Worm (Caenorhabditis elegans) whole organism, L2 larva: ENCODE results near the gene str-66.

Experiments
- R02D3.7 ChIP-seq: fragments of 150-350 bp; optimal IDR thresholded peaks from 2 replicates; lab custom pipeline; 2014; ENCODE audit warnings: missing biosample characterization, missing genetic modification characterization
- zag-1 ChIP-seq: fragments of 150-350 bp; optimal IDR thresholded peaks from 2 replicates; lab custom pipeline; 2014; ENCODE audit warnings: missing biosample characterization, missing genetic modification characterization
- ztf-4 ChIP-seq: fragments of 150-350 bp; optimal IDR thresholded peaks from 2 replicates; lab custom pipeline; 2014; ENCODE audit warnings: missing biosample characterization, missing genetic modification characterization

ce11 chrV:3081471-3081870, 22.6 kb downstream of the str-66 start, which contains the start of gene srt-7:
- TF ChIP-seq zag-1 (tag; lab: Kevin White, UChicago) (no peak), R02D3.7 (tag; lab: Kevin White, UChicago) (no peak), ztf-4 (tag; lab: Kevin White, UChicago) (no peak)
